Worm (Caenorhabditis elegans) whole organism, L2 larva: Measurements from ENCODE around the gene C35A5.4.

ENCODE experiments used
- alr-1 ChIP-seq: fragments of 150-350 bp; optimal IDR thresholded peaks from 2 replicates; lab custom pipeline; 2014; ENCODE audit warnings: missing biosample characterization, missing genetic modification characterization
- ama-1 ChIP-seq: fragments of 150-350 bp; optimal IDR thresholded peaks from 2 replicates; lab custom pipeline; 2018; ENCODE audit warnings: inconsistent platforms
- ceh-16 ChIP-seq: fragments of 150-350 bp; optimal IDR thresholded peaks from 2 replicates; lab custom pipeline; 2014; ENCODE audit warnings: missing biosample characterization, missing genetic modification characterization
- ceh-82 ChIP-seq: fragments of 150-350 bp; optimal IDR thresholded peaks from 2 replicates; lab custom pipeline; 2014; ENCODE audit warnings: missing biosample characterization, missing genetic modification characterization
- fos-1 ChIP-seq: fragments of 150-350 bp; optimal IDR thresholded peaks from 2 replicates; lab custom pipeline; 2014; ENCODE audit warnings: missing biosample characterization, missing genetic modification characterization
- nhr-21 ChIP-seq: fragments of 150-350 bp; optimal IDR thresholded peaks from 2 replicates; lab custom pipeline; 2014; ENCODE audit warnings: missing biosample characterization, missing genetic modification characterization
- sem-4 ChIP-seq: fragments of 150-350 bp; optimal IDR thresholded peaks from 2 replicates; lab custom pipeline; 2014; ENCODE audit warnings: missing biosample characterization, missing genetic modification reagents, missing genetic modification characterization
- sma-3 ChIP-seq: sonication (generic microtip); optimal IDR thresholded peaks from 2 replicates; lab custom pipeline; 2016; ENCODE audit warnings: missing genetic modification reagents, missing genetic modification characterization, missing compliant biosample characterization
- snpc-4 ChIP-seq: fragments of 150-350 bp; optimal IDR thresholded peaks from 2 replicates; lab custom pipeline; 2014; ENCODE audit warnings: missing biosample characterization, missing genetic modification characterization
- unc-62 ChIP-seq: fragments of 150-350 bp; optimal IDR thresholded peaks from 2 replicates; lab custom pipeline; 2014; ENCODE audit warnings: missing biosample characterization, missing genetic modification reagents, missing genetic modification characterization
- zag-1 ChIP-seq: fragments of 150-350 bp; optimal IDR thresholded peaks from 2 replicates; lab custom pipeline; 2014; ENCODE audit warnings: missing biosample characterization, missing genetic modification characterization

DNA sequence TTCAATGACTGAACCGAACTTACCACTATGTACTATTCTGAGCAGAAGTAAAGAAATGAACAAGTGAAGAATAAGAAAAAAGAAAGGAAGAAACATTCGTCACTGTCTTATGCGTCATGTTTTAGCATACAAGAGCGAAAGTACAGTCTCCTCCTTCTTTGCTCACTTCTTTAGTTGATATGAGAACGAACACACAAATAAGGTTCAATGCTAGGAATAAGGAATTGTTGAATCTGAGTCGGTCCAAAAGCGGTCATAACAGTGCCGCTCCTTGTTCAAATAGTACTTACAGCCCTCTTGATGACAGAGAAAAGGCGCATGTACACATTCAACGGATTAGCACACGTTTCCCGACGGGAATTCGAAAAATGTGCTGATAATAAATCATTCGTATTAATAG, 42.3 kb downstream of the C35A5.4 start, which contains the start of gene F25D1.8:
- TF ChIP-seq alr-1 (tag; lab: Kevin White, UChicago): no peak
- no peak for TF ChIP-seq sem-4 (tag; lab: Kevin White, UChicago)
- no peak for TF ChIP-seq ceh-82 (tag; lab: Kevin White, UChicago)
- TF ChIP-seq sma-3 (GFP tag; lab: Kevin White, UChicago): no peak
- no peak for TF ChIP-seq fos-1 (tag; lab: Kevin White, UChicago)
- no peak for TF ChIP-seq ama-1 (lab: Kevin White, UChicago)
- no peak for TF ChIP-seq snpc-4 (tag; lab: Kevin White, UChicago)
- no peak for TF ChIP-seq unc-62
- no peak for TF ChIP-seq nhr-21 (tag; lab: Kevin White, UChicago)
- no peak for TF ChIP-seq ceh-16
- TF ChIP-seq zag-1: no peak
